Worm (Caenorhabditis elegans) whole organism, L3 larva: ENCODE measurements around the gene C07A9.13.

Experiments
- lin-15B ChIP-seq: fragments of 150-350 bp; optimal IDR thresholded peaks from 2 replicates; lab custom pipeline; 2014; ENCODE audit warnings: missing biosample characterization, missing genetic modification characterization
- nhr-11 ChIP-seq: fragments of 150-350 bp; optimal IDR thresholded peaks from 2 replicates; lab custom pipeline; 2014; ENCODE audit warnings: missing biosample characterization, missing genetic modification characterization

DNA sequence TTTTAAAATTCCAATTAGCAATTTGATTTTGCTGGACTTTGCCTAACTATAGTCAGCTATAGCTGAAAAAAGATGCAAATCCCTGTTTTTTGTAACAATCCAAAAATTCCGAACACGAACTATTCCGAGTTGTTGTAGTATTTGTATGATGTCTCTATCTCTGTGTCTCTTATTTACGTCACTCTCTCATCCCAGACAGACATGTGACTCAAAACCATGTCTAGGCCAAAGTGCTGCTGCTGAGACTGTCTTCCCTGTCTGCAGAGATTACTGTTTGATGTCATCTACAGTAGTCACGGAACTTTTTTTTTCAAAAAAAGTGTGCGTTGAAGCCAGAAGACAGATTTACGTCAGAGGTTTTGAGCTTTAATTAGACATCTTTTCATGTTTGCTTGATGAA lies 14.9 kb downstream of the C07A9.13 start:
- TF ChIP-seq lin-15B (tag; lab: Kevin White, UChicago) (no peak), nhr-11 (tag; lab: Kevin White, UChicago) (no peak)
